Fruit fly (Drosophila melanogaster): Measurements from ENCODE around the gene CG5024.
A peak's percentile ranks its signal among the peaks of the same experiment; 100 is the strongest.

The CG5024 gene

dm6 chr3R:25854825-25855224, 43.9 kb downstream of the CG5024 start (continued):
- peak; percentile 23 for TF ChIP-seq CG6854 (GFP tag; optimal IDR thresholded peaks at IDR 0.05)
- TF ChIP-seq CG32532 (GFP tag; IDR thresholded peaks at IDR 0.05) = peak; percentile 30
- TF ChIP-seq Hmr (GFP tag; optimal IDR thresholded peaks at IDR 0.05) = peak; percentile 51
- no peak for TF ChIP-seq CG8089 (GFP tag; optimal IDR thresholded peaks at IDR 0.05)
- peak; percentile 34 for TF ChIP-seq CG7556 (GFP tag; optimal IDR thresholded peaks at IDR 0.05)
- no peak for TF ChIP-seq pnt (GFP tag; optimal IDR thresholded peaks at IDR 0.05)
- no peak for TF ChIP-seq Abd-B (GFP tag; optimal IDR thresholded peaks at IDR 0.05)
- no peak for TF ChIP-seq gcm (GFP tag; optimal IDR thresholded peaks at IDR 0.05)
- peak in 1 of 2 experiments; percentile 41 for TF ChIP-seq eve (GFP tag; optimal IDR thresholded peaks at IDR 0.05)
- peak; percentile 58; the same call in 1 of the 3 replicates for TF ChIP-seq Dbx (GFP tag; IDR thresholded peaks at IDR 0.05)
- no peak for TF ChIP-seq tll (GFP tag; optimal IDR thresholded peaks at IDR 0.05)
- no peak for TF ChIP-seq CG12659 (GFP tag; optimal IDR thresholded peaks at IDR 0.05)

dm6 chr3R:25855594-25856305, 44.9 kb downstream of the CG5024 start, which contains the start of gene CG5890:
TSS of gene CG5890 (plus strand) at chr3R:25856154.
- peak; percentile 37 for TF ChIP-seq CG9727 (GFP tag; optimal IDR thresholded peaks at IDR 0.05)
- peak; percentile 30 for TF ChIP-seq NfI (GFP tag; optimal IDR thresholded peaks at IDR 0.05)
- no peak for TF ChIP-seq Pdp1 (GFP tag; optimal IDR thresholded peaks at IDR 0.05)
- no peak for TF ChIP-seq CG10462 (GFP tag; optimal IDR thresholded peaks at IDR 0.05)
- TF ChIP-seq knrl (GFP tag; IDR thresholded peaks at IDR 0.05; ENCODE audit: partially characterized antibody) = no peak
- peak; percentile 94 for TF ChIP-seq Deaf1 (tag; optimal IDR thresholded peaks at IDR 0.05)
- TF ChIP-seq CG2678 (tag; optimal IDR thresholded peaks at IDR 0.05) = peak; percentile 72
- TF ChIP-seq jumu (GFP tag; optimal IDR thresholded peaks at IDR 0.05) = no peak
- no peak for TF ChIP-seq chm (GFP tag; IDR thresholded peaks at IDR 0.05)
- no peak for TF ChIP-seq CG8281 (tag; optimal IDR thresholded peaks at IDR 0.05)
- no peak for TF ChIP-seq CG34422 (GFP tag; IDR thresholded peaks at IDR 0.05)
- TF ChIP-seq fd64A (GFP tag; optimal IDR thresholded peaks at IDR 0.05) = no peak
- no peak for TF ChIP-seq cg (GFP tag; optimal IDR thresholded peaks at IDR 0.05)
- no peak for TF ChIP-seq CG15696 (tag; optimal IDR thresholded peaks at IDR 0.05)
- TF ChIP-seq CG18619 (GFP tag; optimal IDR thresholded peaks at IDR 0.05) = peak; percentile 37
- TF ChIP-seq peb (GFP tag; IDR thresholded peaks at IDR 0.05) = no peak
- no peak for TF ChIP-seq HLH54F (GFP tag; optimal IDR thresholded peaks at IDR 0.05)
- TF ChIP-seq so (GFP tag; IDR thresholded peaks at IDR 0.05) = no peak
- TF ChIP-seq Kr (GFP tag; optimal IDR thresholded peaks at IDR 0.05) = no peak
- TF ChIP-seq Elba2 (GFP tag; optimal IDR thresholded peaks at IDR 0.05) = no peak
- TF ChIP-seq caup (GFP tag; optimal IDR thresholded peaks at IDR 0.05; ENCODE audit: severe bottlenecking) = peak; percentile 6
- no peak for TF ChIP-seq disco-r (GFP tag; optimal IDR thresholded peaks at IDR 0.05)
- TF ChIP-seq sug (tag; optimal IDR thresholded peaks at IDR 0.05) = peak; percentile 32
- peak; percentile 12 for TF ChIP-seq scrt (GFP tag; optimal IDR thresholded peaks at IDR 0.05)
- no peak for TF ChIP-seq pros (GFP tag; optimal IDR thresholded peaks at IDR 0.05)
- TF ChIP-seq dmrt99B (tag; optimal IDR thresholded peaks at IDR 0.05) = peak; percentile 48
- TF ChIP-seq schlank (tag; optimal IDR thresholded peaks at IDR 0.05) = no peak
- TF ChIP-seq CG4328 (GFP tag; optimal IDR thresholded peaks at IDR 0.05) = peak; percentile 8
- no peak for TF ChIP-seq wor (GFP tag; IDR thresholded peaks at IDR 0.05)
- peak; percentile 21 for TF ChIP-seq CG6765 (GFP tag; optimal IDR thresholded peaks at IDR 0.05)
- peak; percentile 57 for TF ChIP-seq CG7839 (tag; optimal IDR thresholded peaks at IDR 0.05)
- TF ChIP-seq unpg (GFP tag; optimal IDR thresholded peaks at IDR 0.05) = no peak
- TF ChIP-seq CG12155 (GFP tag; optimal IDR thresholded peaks at IDR 0.05) = no peak
- no peak for TF ChIP-seq sisA (GFP tag; IDR thresholded peaks at IDR 0.05)
- no peak for TF ChIP-seq bowl (GFP tag; IDR thresholded peaks at IDR 0.05)
- TF ChIP-seq maf-S (GFP tag; optimal IDR thresholded peaks at IDR 0.05) = no peak

All from whole organism, embryonic.